Comparison of ENCODE assay signal across 5 worm cellular contexts in genomic region chrV:16910864-16911263, ce11.
TF ChIP-seq lines count a peak whose summit lies in the region.

No protein-coding gene starts in this region.

TF ChIP-seq in whole organism, L1 larva, 84 proteins besides CTCF, POLR2A, EP300 and RAD21:
- peak in 1 of 2 experiments; percentile 48 for TF ChIP-seq lin-35 (GFP tag; optimal IDR thresholded peaks at IDR 0.05; lab: Kevin White, UChicago)
- peak; percentile 55 for TF ChIP-seq lin-14 (GFP tag; optimal IDR thresholded peaks at IDR 0.05; lab: Kevin White, UChicago)
- peak; percentile 19 for TF ChIP-seq mep-1 (tag; optimal IDR thresholded peaks at IDR 0.05; lab: Kevin White, UChicago)
- no peak for TF ChIP-seq rnt-1 (tag; optimal IDR thresholded peaks at IDR 0.05; lab: Kevin White, UChicago)
- TF ChIP-seq nhr-76 (tag; optimal IDR thresholded peaks at IDR 0.05; lab: Kevin White, UChicago): no peak
- TF ChIP-seq elt-2 (tag; optimal IDR thresholded peaks at IDR 0.05; lab: Kevin White, UChicago): peak; percentile 56
- TF ChIP-seq ceh-90 (tag; optimal IDR thresholded peaks at IDR 0.05; lab: Kevin White, UChicago): no peak
- TF ChIP-seq skn-1 (tag; optimal IDR thresholded peaks at IDR 0.05; lab: Kevin White, UChicago): peak; percentile 18
- peak; percentile 8 for TF ChIP-seq nhr-20 (tag; optimal IDR thresholded peaks at IDR 0.05; lab: Kevin White, UChicago)
- TF ChIP-seq sup-37 (GFP tag; optimal IDR thresholded peaks at IDR 0.05; lab: Kevin White, UChicago): no peak
- no peak for TF ChIP-seq fkh-10 (GFP tag; optimal IDR thresholded peaks at IDR 0.05; lab: Kevin White, UChicago)
- TF ChIP-seq ztf-4 (tag; optimal IDR thresholded peaks at IDR 0.05; lab: Kevin White, UChicago): no peak
- TF ChIP-seq fkh-8 (tag; optimal IDR thresholded peaks at IDR 0.05; lab: Kevin White, UChicago): peak; percentile 3

TF ChIP-seq in whole organism, L2 larva, 48 proteins besides CTCF, POLR2A, EP300 and RAD21:
- no peak for TF ChIP-seq nhr-77 (tag; optimal IDR thresholded peaks at IDR 0.05; lab: Kevin White, UChicago)
- no peak for TF ChIP-seq nhr-237 (tag; optimal IDR thresholded peaks at IDR 0.05; lab: Kevin White, UChicago)
- no peak for TF ChIP-seq alr-1 (tag; optimal IDR thresholded peaks at IDR 0.05; lab: Kevin White, UChicago)
- no peak for TF ChIP-seq egl-27 (tag; optimal IDR thresholded peaks at IDR 0.05; lab: Kevin White, UChicago)
- TF ChIP-seq ztf-1 (GFP tag; conservative IDR thresholded peaks at IDR 0.05; lab: Robert Waterston, UW): no peak
- no peak for TF ChIP-seq nhr-21 (tag; optimal IDR thresholded peaks at IDR 0.05; lab: Kevin White, UChicago)
- peak; percentile 18 for TF ChIP-seq unc-55 (GFP tag; optimal IDR thresholded peaks at IDR 0.05; lab: Kevin White, UChicago)
- TF ChIP-seq nhr-12 (tag; optimal IDR thresholded peaks at IDR 0.05; lab: Kevin White, UChicago): no peak
- TF ChIP-seq sma-9 (GFP tag; optimal IDR thresholded peaks at IDR 0.05; lab: Kevin White, UChicago): peak; percentile 7
- no peak for TF ChIP-seq sma-9 (tag; optimal IDR thresholded peaks at IDR 0.05; lab: Kevin White, UChicago)
- TF ChIP-seq nhr-129 (tag; optimal IDR thresholded peaks at IDR 0.05; lab: Kevin White, UChicago): peak; percentile 6

TF ChIP-seq in whole organism, L3 larva, 47 proteins besides CTCF, POLR2A, EP300 and RAD21:
- peak; percentile 3 for TF ChIP-seq pqm-1 (tag; optimal IDR thresholded peaks at IDR 0.05; lab: Kevin White, UChicago)
- TF ChIP-seq ZK546.5 (tag; optimal IDR thresholded peaks at IDR 0.05; lab: Kevin White, UChicago): no peak
- no peak for TF ChIP-seq elt-1 (tag; optimal IDR thresholded peaks at IDR 0.05; lab: Kevin White, UChicago)
- TF ChIP-seq elt-2 (tag; optimal IDR thresholded peaks at IDR 0.05; lab: Kevin White, UChicago): peak; percentile 25
- TF ChIP-seq nhr-43 (tag; optimal IDR thresholded peaks at IDR 0.05; lab: Kevin White, UChicago; ENCODE audit: poor library complexity, severe bottlenecking): no peak
- TF ChIP-seq pha-4 (tag; optimal IDR thresholded peaks at IDR 0.05; lab: Kevin White, UChicago): peak; percentile 61
- TF ChIP-seq egl-5 (tag; optimal IDR thresholded peaks at IDR 0.05; lab: Kevin White, UChicago): no peak
- TF ChIP-seq lin-39 (tag; optimal IDR thresholded peaks at IDR 0.05; lab: Kevin White, UChicago): no peak
- no peak for TF ChIP-seq R02D3.7 (tag; optimal IDR thresholded peaks at IDR 0.05; lab: Kevin White, UChicago)
- no peak for TF ChIP-seq nhr-28 (tag; optimal IDR thresholded peaks at IDR 0.05; lab: Kevin White, UChicago)
TF ChIP-seq in whole organism, L3 larva: peak in this region for 3.

TF ChIP-seq in whole organism, L4 larva, 104 proteins besides CTCF, POLR2A, EP300 and RAD21:
- TF ChIP-seq dmd-6 (GFP tag; IDR thresholded peaks at IDR 0.05; lab: Robert Waterston, UW) (0 out of 2 replicates have a peak, but pooled peaks have one; percentile 20), gei-8 (GFP tag; optimal IDR thresholded peaks at IDR 0.05; lab: Kevin White, UChicago) (no peak)
TF ChIP-seq in whole organism, L4 larva: peak in this region for 1.

TF ChIP-seq in whole organism, young adult, 124 proteins besides CTCF, POLR2A, EP300 and RAD21:
- TF ChIP-seq hmg-1.2 (GFP tag; IDR thresholded peaks at IDR 0.05; lab: Robert Waterston, UW) (peak; percentile 12; the same call in 1 of the 2 replicates), rpc-1 (optimal IDR thresholded peaks at IDR 0.05; lab: Kevin White, UChicago) (no peak), rpc-1 (tag; optimal IDR thresholded peaks at IDR 0.05; lab: Kevin White, UChicago) (no peak)
